Fruit fly (Drosophila melanogaster): ENCODE results near the gene CG33710.
A peak's percentile ranks its signal among the peaks of the same experiment; 100 is the strongest.

CG33710 gene

dm6 chr3L:19932917-19933316 is 19.7 kb downstream of the CG33710 start:
- TF ChIP-seq tup (GFP tag; optimal IDR thresholded peaks at IDR 0.05): no peak
- no peak for TF ChIP-seq CG6791 (GFP tag; IDR thresholded peaks at IDR 0.05; ENCODE audit: partially characterized antibody)
- no peak for TF ChIP-seq hth (optimal IDR thresholded peaks at IDR 0.05)
- no peak for TF ChIP-seq trh (GFP tag; optimal IDR thresholded peaks at IDR 0.05)
- TF ChIP-seq HHEX (GFP tag; optimal IDR thresholded peaks at IDR 0.05): peak; percentile 52
- no peak for TF ChIP-seq da (GFP tag; optimal IDR thresholded peaks at IDR 0.05)
- no peak for TF ChIP-seq CG4404 (GFP tag; IDR thresholded peaks at IDR 0.05)
- peak; percentile 60 for TF ChIP-seq PHDP (tag; optimal IDR thresholded peaks at IDR 0.05)
- TF ChIP-seq Vsx1 (GFP tag; optimal IDR thresholded peaks at IDR 0.05): peak; percentile 59
- TF ChIP-seq CG14710 (tag; optimal IDR thresholded peaks at IDR 0.05): peak; percentile 8
- TF ChIP-seq CG3163 (GFP tag; optimal IDR thresholded peaks at IDR 0.05): peak; percentile 52
- TF ChIP-seq CG18619 (GFP tag; optimal IDR thresholded peaks at IDR 0.05): peak; percentile 11
- TF ChIP-seq Ets97D (GFP tag; optimal IDR thresholded peaks at IDR 0.05): no peak
- peak; percentile 23 for TF ChIP-seq grau (tag; optimal IDR thresholded peaks at IDR 0.05)
- no peak for TF ChIP-seq zfh2 (GFP tag; optimal IDR thresholded peaks at IDR 0.05)
- TF ChIP-seq CG6813 (GFP tag; optimal IDR thresholded peaks at IDR 0.05): peak; percentile 56
- TF ChIP-seq CG13424 (tag; optimal IDR thresholded peaks at IDR 0.05): peak; percentile 24
- peak; percentile 61; the same call in 1 of the 3 replicates for TF ChIP-seq otp (GFP tag; IDR thresholded peaks at IDR 0.05)
- TF ChIP-seq CG15479 (GFP tag; optimal IDR thresholded peaks at IDR 0.05): no peak
- TF ChIP-seq Ravus (GFP tag; IDR thresholded peaks at IDR 0.05): no peak
- TF ChIP-seq CG14441 (GFP tag; IDR thresholded peaks at IDR 0.05): 0 out of 2 replicates have a peak, but pooled peaks have one; percentile 21
- TF ChIP-seq CG7372 (GFP tag; IDR thresholded peaks at IDR 0.05): peak; percentile 78
- peak; percentile 34 for TF ChIP-seq CG10543 (GFP tag; optimal IDR thresholded peaks at IDR 0.05)
- TF ChIP-seq sens (GFP tag): peak; percentile 85
- 0 out of 2 replicates have a peak, but pooled peaks have one; percentile 16 for TF ChIP-seq Drgx (GFP tag; IDR thresholded peaks at IDR 0.05)
- no peak for TF ChIP-seq Scr (GFP tag; IDR thresholded peaks at IDR 0.05; ENCODE audit: partially characterized antibody)
- peak; percentile 58; the same call in 1 of the 2 replicates for TF ChIP-seq sob (GFP tag; IDR thresholded peaks at IDR 0.05)
- no peak for TF ChIP-seq Sry-δ (GFP tag; optimal IDR thresholded peaks at IDR 0.05)
- TF ChIP-seq nerfin-1 (tag; optimal IDR thresholded peaks at IDR 0.05): peak; percentile 27
- peak; percentile 56 for TF ChIP-seq Asciz (GFP tag; optimal IDR thresholded peaks at IDR 0.05)
- no peak for TF ChIP-seq CG7357 (GFP tag; IDR thresholded peaks at IDR 0.05)
- no peak for TF ChIP-seq Taf1 (GFP tag; IDR thresholded peaks at IDR 0.05)
- peak in 1 of 2 experiments; percentile 12 for TF ChIP-seq insv (GFP tag; optimal IDR thresholded peaks at IDR 0.05)
- no peak for TF ChIP-seq en (GFP tag; optimal IDR thresholded peaks at IDR 0.05)
- TF ChIP-seq dan (GFP tag; IDR thresholded peaks at IDR 0.05): no peak
- peak; percentile 5 for TF ChIP-seq fd3F (GFP tag; optimal IDR thresholded peaks at IDR 0.05)
- no peak for TF ChIP-seq NC2β (GFP tag; optimal IDR thresholded peaks at IDR 0.05)
- no peak for TF ChIP-seq zen2 (GFP tag; IDR thresholded peaks at IDR 0.05; ENCODE audit: partially characterized antibody)
- TF ChIP-seq ase (GFP tag; IDR thresholded peaks at IDR 0.05): no peak
- TF ChIP-seq CG12236 (GFP tag; optimal IDR thresholded peaks at IDR 0.05): no peak
- TF ChIP-seq vvl (GFP tag; IDR thresholded peaks at IDR 0.05): peak; percentile 75
- TF ChIP-seq CG7271 (tag; optimal IDR thresholded peaks at IDR 0.05): no peak
- no peak for TF ChIP-seq CG11085 (GFP tag; IDR thresholded peaks at IDR 0.05)
- TF ChIP-seq Eip74EF (GFP tag; optimal IDR thresholded peaks at IDR 0.05): no peak
- no peak for TF ChIP-seq CG43689 (GFP tag; IDR thresholded peaks at IDR 0.05)
- no peak for TF ChIP-seq chif (GFP tag; optimal IDR thresholded peaks at IDR 0.05)
- TF ChIP-seq CG5245 (GFP tag; optimal IDR thresholded peaks at IDR 0.05): no peak
- TF ChIP-seq CG42726 (GFP tag; IDR thresholded peaks at IDR 0.05; ENCODE audit: partially characterized antibody): no peak
- no peak for TF ChIP-seq CG10959 (GFP tag; IDR thresholded peaks at IDR 0.05)
- TF ChIP-seq CG13296 (GFP tag; optimal IDR thresholded peaks at IDR 0.05): peak; percentile 64
- TF ChIP-seq CG8290 (GFP tag; optimal IDR thresholded peaks at IDR 0.05): no peak
- TF ChIP-seq CG8290 (tag; optimal IDR thresholded peaks at IDR 0.05): peak in 1 of 2 experiments; percentile 70

Measured in whole organism, embryonic.